Fruit fly (Drosophila melanogaster) Kc167 (cell line): ENCODE data around the gene Ost48.

Experiments
- Sin3A ChIP-seq: fragments of >200 bp; optimal IDR thresholded peaks from 2 replicates; lab custom pipeline; 2018; ENCODE audit warnings: missing external identifiers
- h ChIP-seq: fragments of >200 bp; optimal IDR thresholded peaks from 3 replicates; lab custom pipeline; 2018; ENCODE audit warnings: missing external identifiers
- psq ChIP-seq: fragments of >200 bp; optimal IDR thresholded peaks from 2 replicates; lab custom pipeline; 2017; ENCODE audit warnings: missing external identifiers
- ttk ChIP-seq: sonication (Bioruptor generic); optimal IDR thresholded peaks from 2 replicates; lab custom pipeline; 2017; ENCODE audit warnings: missing external identifiers

- no peak for TF ChIP-seq h
- TF ChIP-seq psq (lab: Kevin White, UChicago), result no peak
- TF ChIP-seq Sin3A (lab: Kevin White, UChicago), result no peak
- no peak for TF ChIP-seq ttk (lab: Kevin White, UChicago)
Observed at dm6 chrX:9163645-9164509, 5.6 kb upstream of the Ost48 start.
